Fruit fly (Drosophila melanogaster) whole organism, embryonic: ENCODE data around the gene CG7484.
A peak's percentile ranks its signal among the peaks of the same experiment; 100 is the strongest.

ENCODE experiments used
- Asciz ChIP-seq: fragments of 200-800 bp; sonication (Bioruptor generic); optimal IDR thresholded peaks from 2 replicates; lab custom pipeline; 2017; ENCODE audit warnings: missing biosample characterization, mild to moderate bottlenecking, missing genetic modification characterization, missing genetic modification reagents
- Atf6 ChIP-seq: fragments of 200-800 bp; sonication (Bioruptor generic); IDR thresholded peaks from 2 replicates; pipeline ENCODE4 v1.3.6; 2022; ENCODE audit warnings: missing biosample characterization, missing genetic modification characterization
- Blimp-1 ChIP-seq: fragments of 200-800 bp; sonication (Bioruptor generic); optimal IDR thresholded peaks from 3 replicates; lab custom pipeline; 2018; ENCODE audit warnings: missing biosample characterization, missing genetic modification characterization, mild to moderate bottlenecking, moderate library complexity, missing genetic modification reagents
- CG10274 ChIP-seq: fragments of 200-800 bp; sonication (Bioruptor generic); optimal IDR thresholded peaks from 3 replicates; lab custom pipeline; 2017; ENCODE audit warnings: missing biosample characterization, mild to moderate bottlenecking, missing genetic modification characterization
- CG11504 ChIP-seq: fragments of 200-800 bp; sonication (Bioruptor generic); optimal IDR thresholded peaks from 3 replicates; lab custom pipeline; 2019; ENCODE audit warnings: missing biosample characterization, mild to moderate bottlenecking, missing genetic modification characterization, moderate library complexity
- CG13624 ChIP-seq: fragments of 200-800 bp; sonication (Bioruptor generic); optimal IDR thresholded peaks from 2 replicates; lab custom pipeline; 2016; ENCODE audit warnings: missing biosample characterization, missing genetic modification characterization
- CG15011 ChIP-seq: fragments of 200-800 bp; sonication (Bioruptor generic); optimal IDR thresholded peaks from 3 replicates; lab custom pipeline; 2018; ENCODE audit warnings: missing biosample characterization, mild to moderate bottlenecking, missing genetic modification characterization
- CG1529 ChIP-seq: fragments of 200-800 bp; sonication (Bioruptor generic); optimal IDR thresholded peaks from 3 replicates; lab custom pipeline; 2018; ENCODE audit warnings: missing biosample characterization, missing genetic modification characterization
- CG15514 ChIP-seq: fragments of 200-800 bp; sonication (Bioruptor generic); optimal IDR thresholded peaks from 3 replicates; lab custom pipeline; 2017; ENCODE audit warnings: missing biosample characterization, missing genetic modification characterization, mild to moderate bottlenecking, moderate library complexity, missing genetic modification reagents
- CG1792 ChIP-seq: fragments of 200-800 bp; sonication (Bioruptor generic); optimal IDR thresholded peaks from 2 replicates; lab custom pipeline; 2016; ENCODE audit warnings: missing biosample characterization, missing genetic modification characterization
- CG18011 ChIP-seq: fragments of 200-800 bp; sonication (Bioruptor generic); optimal IDR thresholded peaks from 2 replicates; lab custom pipeline; 2017; ENCODE audit warnings: missing biosample characterization, missing genetic modification characterization, mild to moderate bottlenecking, moderate library complexity, missing genotype
- CG18599 ChIP-seq: fragments of 200-800 bp; sonication (Bioruptor generic); optimal IDR thresholded peaks from 3 replicates; lab custom pipeline; 2017; ENCODE audit warnings: missing biosample characterization, missing genetic modification characterization, mild to moderate bottlenecking, moderate library complexity, missing genetic modification reagents
- CG2199 ChIP-seq: fragments of 200-800 bp; sonication (Bioruptor generic); IDR thresholded peaks from 3 replicates; pipeline ENCODE4 v1.3.6; 2022; ENCODE audit warnings: missing biosample characterization, missing genetic modification characterization
- CG2678 ChIP-seq: fragments of 200-800 bp; sonication (Bioruptor generic); optimal IDR thresholded peaks from 3 replicates; lab custom pipeline; 2019; ENCODE audit warnings: missing biosample characterization, mild to moderate bottlenecking, missing genetic modification characterization, moderate library complexity
- CG34224 ChIP-seq: fragments of 200-800 bp; sonication (Bioruptor generic); IDR thresholded peaks from 3 replicates; pipeline ENCODE4 v1.3.6; 2022; ENCODE audit warnings: missing biosample characterization, missing genetic modification characterization; ENCODE audit not compliant: partially characterized antibody
- CG4424 ChIP-seq: fragments of 200-800 bp; sonication (Bioruptor generic); optimal IDR thresholded peaks from 3 replicates; lab custom pipeline; 2016; ENCODE audit warnings: missing biosample characterization, missing genetic modification characterization
- CG4820 ChIP-seq: fragments of 200-800 bp; sonication (Bioruptor generic); optimal IDR thresholded peaks from 3 replicates; lab custom pipeline; 2016; ENCODE audit warnings: missing biosample characterization, missing genetic modification characterization
- CG6175 ChIP-seq: fragments of 200-800 bp; sonication (Bioruptor generic); IDR thresholded peaks from 3 replicates; pipeline ENCODE4 v1.3.6; 2022; ENCODE audit warnings: missing biosample characterization, missing genetic modification characterization
- CG6654 ChIP-seq: fragments of 200-800 bp; sonication (Bioruptor generic); optimal IDR thresholded peaks from 2 replicates; lab custom pipeline; 2017; ENCODE audit warnings: missing biosample characterization, mild to moderate bottlenecking, missing genetic modification characterization
- CG7839 ChIP-seq: fragments of 200-800 bp; sonication (Bioruptor generic); optimal IDR thresholded peaks from 3 replicates; lab custom pipeline; 2018; ENCODE audit warnings: missing biosample characterization, mild to moderate bottlenecking, missing genetic modification characterization, moderate library complexity
- CG7928 ChIP-seq: fragments of 200-800 bp; sonication (Bioruptor generic); optimal IDR thresholded peaks from 2 replicates; lab custom pipeline; 2017; ENCODE audit warnings: missing biosample characterization, mild to moderate bottlenecking, missing genetic modification characterization
- CG7987 ChIP-seq: fragments of 200-800 bp; sonication (Bioruptor generic); optimal IDR thresholded peaks from 2 replicates; lab custom pipeline; 2018; ENCODE audit warnings: missing biosample characterization, mild to moderate bottlenecking, missing genetic modification characterization, moderate library complexity
- CG9215 ChIP-seq: fragments of 200-800 bp; sonication (Bioruptor generic); IDR thresholded peaks from 2 replicates; pipeline ENCODE4 v1.3.6; 2022; ENCODE audit warnings: missing biosample characterization, missing genetic modification characterization
- Camta ChIP-seq: fragments of 200-800 bp; sonication (Bioruptor generic); optimal IDR thresholded peaks from 2 replicates; lab custom pipeline; 2016; ENCODE audit warnings: missing biosample characterization, missing genetic modification characterization
- Doc2 ChIP-seq: fragments of 200-800 bp; sonication (Bioruptor generic); IDR thresholded peaks from 2 replicates; pipeline ENCODE4 v1.3.6; 2022; ENCODE audit warnings: missing biosample characterization, missing genetic modification characterization
- Eip74EF ChIP-seq, 2 experiments: fragments of 200-800 bp in 1 of 2; fragments of >200 bp in 1 of 2; sonication (Bioruptor generic) in 1 of 2; optimal IDR thresholded peaks; 2 replicates each; lab custom pipeline; 2017 to 2019; ENCODE audit warnings: missing biosample characterization in 2 of 2, missing genetic modification characterization in 2 of 2, mild to moderate bottlenecking in 1 of 2, moderate library complexity in 1 of 2
- Fer3 ChIP-seq: fragments of 200-800 bp; sonication (Bioruptor generic); optimal IDR thresholded peaks from 2 replicates; lab custom pipeline; 2018; ENCODE audit warnings: missing biosample characterization, mild to moderate bottlenecking, missing genetic modification characterization, moderate library complexity
- Gug ChIP-seq: fragments of 200-800 bp; sonication (Bioruptor generic); IDR thresholded peaks from 4 replicates; pipeline ENCODE4 v1.3.6; 2022; ENCODE audit warnings: missing biosample characterization, missing genetic modification characterization
- HHEX ChIP-seq: fragments of 200-800 bp; sonication (Bioruptor generic); optimal IDR thresholded peaks from 3 replicates; lab custom pipeline; 2017; ENCODE audit warnings: missing biosample characterization, mild to moderate bottlenecking, missing genetic modification characterization, missing genetic modification reagents
- Mrtf ChIP-seq: fragments of 200-800 bp; sonication (Bioruptor generic); IDR thresholded peaks from 3 replicates; pipeline ENCODE4 v1.3.6; 2022; ENCODE audit warnings: missing biosample characterization, missing genetic modification characterization
- NK7.1 ChIP-seq: fragments of 200-800 bp; sonication (Bioruptor generic); optimal IDR thresholded peaks from 3 replicates; lab custom pipeline; 2016; ENCODE audit warnings: missing biosample characterization, missing genetic modification characterization
- Neu2 ChIP-seq: fragments of 200-800 bp; sonication (Bioruptor generic); optimal IDR thresholded peaks from 3 replicates; lab custom pipeline; 2016; ENCODE audit warnings: missing biosample characterization, missing genetic modification characterization, borderline replicate concordance
- Opbp ChIP-seq: fragments of 200-800 bp; sonication (Bioruptor generic); IDR thresholded peaks from 3 replicates; pipeline ENCODE4 v1.3.6; 2022; ENCODE audit warnings: missing biosample characterization, missing genetic modification characterization; ENCODE audit not compliant: partially characterized antibody
- Tbp ChIP-seq: fragments of >200 bp; optimal IDR thresholded peaks from 2 replicates; lab custom pipeline; 2018; ENCODE audit warnings: missing biosample characterization, missing genetic modification characterization
- al ChIP-seq: fragments of 200-800 bp; sonication (Bioruptor generic); IDR thresholded peaks from 2 replicates; pipeline ENCODE4 v1.3.6; 2022; ENCODE audit warnings: missing biosample characterization, missing genetic modification characterization
- ase ChIP-seq: fragments of 200-800 bp; sonication (Bioruptor generic); IDR thresholded peaks from 3 replicates; pipeline ENCODE4 v1.3.6; 2022; ENCODE audit warnings: missing biosample characterization, missing genetic modification characterization
- bcd ChIP-seq: fragments of 200-800 bp; sonication (Bioruptor generic); optimal IDR thresholded peaks from 2 replicates; lab custom pipeline; 2017; ENCODE audit warnings: missing biosample characterization, mild to moderate bottlenecking, missing genetic modification characterization
- disco-r ChIP-seq: fragments of 200-800 bp; sonication (Bioruptor generic); optimal IDR thresholded peaks from 2 replicates; lab custom pipeline; 2016; ENCODE audit warnings: missing biosample characterization, missing genetic modification characterization
- gsb-n ChIP-seq: fragments of 200-800 bp; sonication (Bioruptor generic); optimal IDR thresholded peaks from 3 replicates; lab custom pipeline; 2018; ENCODE audit warnings: missing biosample characterization, mild to moderate bottlenecking, missing genetic modification characterization
- jumu ChIP-seq: fragments of 200-800 bp; sonication (Bioruptor generic); optimal IDR thresholded peaks from 3 replicates; lab custom pipeline; 2016; ENCODE audit warnings: missing biosample characterization, missing genetic modification characterization
- nmo ChIP-seq: fragments of 200-800 bp; sonication (Bioruptor generic); optimal IDR thresholded peaks from 2 replicates; lab custom pipeline; 2018; ENCODE audit warnings: missing biosample characterization, mild to moderate bottlenecking, missing genetic modification characterization, moderate library complexity
- onecut ChIP-seq: fragments of 200-800 bp; sonication (Bioruptor generic); IDR thresholded peaks from 2 replicates; pipeline ENCODE4 v1.3.6; 2022; ENCODE audit warnings: missing biosample characterization, missing genetic modification characterization
- pfk ChIP-seq: fragments of 200-800 bp; sonication (Bioruptor generic); optimal IDR thresholded peaks from 2 replicates; lab custom pipeline; 2018; ENCODE audit warnings: missing biosample characterization, mild to moderate bottlenecking, missing genetic modification characterization, moderate library complexity
- repo ChIP-seq: fragments of 200-800 bp; sonication (Bioruptor generic); optimal IDR thresholded peaks from 2 replicates; lab custom pipeline; 2016; ENCODE audit warnings: missing biosample characterization, missing genetic modification characterization
- ro ChIP-seq: fragments of 200-800 bp; sonication (Bioruptor generic); IDR thresholded peaks from 2 replicates; pipeline ENCODE4 v1.3.6; 2022; ENCODE audit warnings: missing biosample characterization, missing genetic modification characterization
- sens ChIP-seq: fragments of 200-800 bp; sonication (Bioruptor generic); peaks from one replicate; lab custom pipeline; 2016; ENCODE audit warnings: missing biosample characterization, missing genetic modification characterization
- slp2 ChIP-seq: fragments of 200-800 bp; sonication (Bioruptor generic); optimal IDR thresholded peaks from 2 replicates; lab custom pipeline; 2016; ENCODE audit warnings: missing biosample characterization, missing genetic modification characterization
- tin ChIP-seq: fragments of 200-800 bp; sonication (Bioruptor generic); optimal IDR thresholded peaks from 3 replicates; lab custom pipeline; 2016; ENCODE audit warnings: missing biosample characterization, missing genetic modification characterization

CG7484 gene

DNA sequence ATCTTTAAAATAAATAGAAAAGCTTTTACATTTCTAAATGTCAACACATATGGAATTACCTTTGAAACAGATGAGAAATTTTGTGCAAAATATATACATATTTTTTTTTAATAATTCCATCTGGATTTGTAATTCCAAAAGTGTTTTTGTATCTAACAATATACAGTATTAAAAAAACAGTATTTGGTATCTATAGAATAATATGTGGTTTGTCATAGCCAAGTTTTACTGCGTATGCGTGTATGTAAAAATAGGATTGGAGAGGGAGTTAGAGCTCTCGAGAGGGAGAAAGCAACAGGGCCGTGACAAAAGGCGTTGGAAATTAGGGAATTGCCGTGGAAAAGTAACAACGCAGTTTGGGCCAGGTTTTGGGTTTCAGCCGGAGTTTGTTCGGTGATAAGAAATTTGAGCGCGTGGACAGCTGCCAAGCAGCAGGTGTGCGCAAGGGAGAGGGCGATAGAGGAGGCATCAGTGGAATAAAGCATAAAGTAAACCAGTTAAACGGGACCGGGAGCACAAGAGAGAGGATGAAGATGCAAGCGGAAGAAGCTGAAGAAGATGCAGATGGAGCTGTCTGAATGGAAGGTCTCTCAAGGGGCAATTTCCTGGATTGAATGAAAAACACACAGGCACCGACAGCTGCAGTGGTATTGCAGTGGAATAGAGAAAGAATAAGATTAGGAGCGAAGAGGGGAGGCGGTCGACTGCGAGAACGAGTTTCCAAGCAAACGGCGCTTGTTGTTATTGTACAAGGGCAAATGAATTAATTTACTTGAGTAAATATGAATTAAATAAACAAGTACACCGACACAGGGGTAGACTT lies 1.3 kb upstream of the CG7484 start (continued):
- TF ChIP-seq CG7928 (GFP tag; lab: Kevin White, UChicago) (peak; percentile 52), CG7987 (GFP tag; lab: Kevin White, UChicago) (peak; percentile 79), jumu (GFP tag; lab: Kevin White, UChicago) (peak; percentile 65), Camta (GFP tag; lab: Kevin White, UChicago) (peak; percentile 79), NK7.1 (peak; percentile 44), CG6654 (GFP tag; lab: Kevin White, UChicago) (peak; percentile 14), Gug (GFP tag; lab: Robert Waterston, UW) (no peak), gsb-n (tag; lab: Kevin White, UChicago) (peak; percentile 8), CG4424 (GFP tag; lab: Kevin White, UChicago) (peak; percentile 44), CG13624 (GFP tag; lab: Kevin White, UChicago) (no peak), nmo (GFP tag; lab: Kevin White, UChicago) (no peak), bcd (peak; percentile 81), Neu2 (GFP tag; lab: Kevin White, UChicago) (no peak), Asciz (GFP tag; lab: Kevin White, UChicago) (peak; percentile 88), al (GFP tag; lab: Robert Waterston, UW) (peak; percentile 29; the same call in 1 of the 2 replicates), Atf6 (GFP tag; lab: Robert Waterston, UW) (peak; percentile 60), Fer3 (peak; percentile 39), CG18599 (GFP tag; lab: Kevin White, UChicago) (peak; percentile 86), CG34224 (GFP tag; lab: Robert Waterston, UW) (no peak), onecut (no peak), ro (GFP tag; lab: Robert Waterston, UW) (no peak), CG11504 (peak; percentile 55), CG10274 (peak; percentile 10), repo (peak; percentile 24), tin (peak; percentile 43), Doc2 (GFP tag; lab: Robert Waterston, UW) (no peak), Opbp (GFP tag; lab: Robert Waterston, UW) (no peak), CG4820 (peak; percentile 45), slp2 (GFP tag; lab: Kevin White, UChicago) (no peak), Tbp (GFP tag; lab: Kevin White, UChicago) (no peak), CG2199 (GFP tag; lab: Robert Waterston, UW) (peak; percentile 54; the same call in 1 of the 3 replicates), CG2678 (peak; percentile 34), ase (GFP tag; lab: Robert Waterston, UW) (peak; percentile 55; the same call in 2 of the 3 replicates), CG15514 (GFP tag; lab: Kevin White, UChicago) (peak; percentile 75), CG7839 (tag; lab: Kevin White, UChicago) (no peak), HHEX (GFP tag; lab: Kevin White, UChicago) (peak; percentile 33), Blimp-1 (peak; percentile 67), CG9215 (GFP tag; lab: Robert Waterston, UW) (peak; percentile 30; the same call in 1 of the 2 replicates), Mrtf (GFP tag; lab: Robert Waterston, UW) (peak; percentile 28; the same call in 1 of the 3 replicates), CG1792 (peak; percentile 80), pfk (GFP tag; lab: Kevin White, UChicago) (peak; percentile 34), CG1529 (GFP tag; lab: Kevin White, UChicago) (peak; percentile 63), sens (peak; percentile 97), disco-r (GFP tag; lab: Kevin White, UChicago) (no peak), CG18011 (GFP tag; lab: Kevin White, UChicago) (no peak), Eip74EF (GFP tag; optimal IDR thresholded peaks at IDR 0.05; lab: Kevin White, UChicago) (peak in 1 of 2 experiments; percentile 48), CG6175 (GFP tag; lab: Robert Waterston, UW) (peak; percentile 70; the same call in 2 of the 3 replicates), CG15011 (GFP tag; lab: Kevin White, UChicago) (peak; percentile 68)
